Fruit fly (Drosophila melanogaster): ENCODE measurements around the gene CG7101.

DNA sequence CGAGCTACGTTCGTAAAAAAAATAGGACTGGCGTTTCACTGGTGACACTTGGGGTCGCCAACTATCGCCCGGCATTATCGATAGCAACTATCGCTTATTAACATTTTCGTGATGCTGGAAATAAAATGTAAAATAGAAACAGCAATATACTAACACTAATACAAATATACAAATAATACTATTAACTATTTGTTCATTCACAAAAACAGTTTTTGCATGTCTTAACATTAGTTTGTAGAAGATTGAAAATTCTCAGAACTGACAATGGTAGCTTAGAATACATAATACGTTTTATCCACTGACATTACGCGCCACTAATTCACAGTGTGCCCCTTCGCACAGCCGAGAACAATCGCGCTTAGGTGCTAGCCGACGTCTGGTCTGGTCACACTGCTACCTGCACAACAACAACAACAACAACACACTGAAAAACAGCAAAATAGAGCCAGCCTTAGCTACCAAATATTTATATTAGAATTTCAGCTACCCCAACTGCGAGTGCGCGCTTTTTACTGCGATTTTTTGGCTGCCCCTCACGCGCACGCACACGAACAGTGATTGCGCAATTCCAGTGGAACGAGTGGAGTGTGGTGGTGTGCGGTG is 42.1 kb upstream of the CG7101 start, which contains the start of the genes CG6961 and S6KL:
- no peak for TF ChIP-seq CG12605 (GFP tag; IDR thresholded peaks at IDR 0.05)
- no peak for TF ChIP-seq CG13204 (GFP tag; optimal IDR thresholded peaks at IDR 0.05)
- TF ChIP-seq CG17806 (tag; optimal IDR thresholded peaks at IDR 0.05): no peak
- no peak for TF ChIP-seq CG14655 (GFP tag; optimal IDR thresholded peaks at IDR 0.05)
- TF ChIP-seq Ets98B (GFP tag; IDR thresholded peaks at IDR 0.05): no peak
- no peak for TF ChIP-seq EcR (GFP tag; optimal IDR thresholded peaks at IDR 0.05)
- no peak for TF ChIP-seq gl (tag; optimal IDR thresholded peaks at IDR 0.05)
